Worm (Caenorhabditis elegans): ENCODE data around the gene H40L08.1.

The H40L08.1 gene

DNA sequence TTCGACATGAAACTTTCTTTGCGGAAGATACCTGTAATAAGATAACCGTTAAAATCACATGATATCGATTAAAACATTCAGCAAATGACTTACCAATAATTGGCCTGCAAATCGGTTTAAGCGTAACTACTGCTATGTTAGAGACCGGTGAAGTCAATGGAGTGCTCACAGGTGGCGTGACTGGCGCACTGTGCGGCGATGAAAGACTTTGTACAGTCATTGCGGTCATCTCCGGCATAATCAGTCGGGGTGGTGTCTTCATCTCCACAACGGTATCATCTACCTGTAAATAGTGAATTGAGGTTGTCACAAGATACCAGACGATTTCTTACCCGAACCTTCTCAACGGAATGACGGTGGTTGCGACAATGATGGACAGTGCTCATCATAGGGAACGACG lies 7.0 kb downstream of the H40L08.1 start:
- TF ChIP-seq unc-62 (GFP tag; optimal IDR thresholded peaks at IDR 0.05 in 1 of 2) (peak in 1 of 2 experiments; percentile 36), unc-62 (tag; optimal IDR thresholded peaks at IDR 0.05) (no peak), nhr-102 (tag; optimal IDR thresholded peaks at IDR 0.05) (peak; percentile 22), duxl-1 (tag; optimal IDR thresholded peaks at IDR 0.05; ENCODE audit: poor library complexity) (no peak), ama-1 (optimal IDR thresholded peaks at IDR 0.05) (peak; percentile 72), dmd-8 (GFP tag; IDR thresholded peaks at IDR 0.05) (0 out of 2 replicates have a peak, but pooled peaks have one; percentile 14)

DNA sequence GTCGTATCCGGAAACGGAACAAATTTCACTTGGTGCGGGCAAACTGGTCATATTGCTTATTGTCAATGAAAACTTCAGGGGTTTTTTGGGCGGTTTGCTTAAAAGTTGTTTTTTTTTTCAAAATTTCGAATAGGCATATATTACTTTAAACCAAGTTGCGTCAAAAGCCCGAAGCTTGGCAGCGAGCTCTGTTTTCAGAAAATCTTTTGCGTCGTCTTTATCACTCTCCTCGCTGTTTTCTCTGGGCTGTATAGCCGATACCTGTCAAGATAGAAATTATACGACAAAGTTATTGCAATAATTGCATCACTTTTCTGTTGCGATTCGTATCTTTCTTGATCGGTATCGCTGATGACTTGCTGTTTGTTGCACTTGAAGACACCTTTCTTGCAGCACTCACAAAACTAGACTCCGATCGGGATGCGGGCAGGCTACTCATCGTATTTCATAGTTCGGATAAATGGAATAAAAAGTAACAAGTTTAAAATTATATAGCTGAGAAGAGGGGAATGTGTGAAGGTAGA lies 7.8 kb downstream of the H40L08.1 start, which contains the start of the genes H40L08.3 and H40L08.9:
Gene H40L08.3 (minus strand): TSS at position 51 of the 524 bp plus-strand sequence.
Gene H40L08.9 (minus strand): TSS at position 439 of the 524 bp plus-strand sequence.
- TF ChIP-seq zfp-3 (GFP tag; conservative IDR thresholded peaks at IDR 0.05) (no peak), Y75B8A.6 (GFP tag; IDR thresholded peaks at IDR 0.05) (0 out of 2 replicates have a peak, but pooled peaks have one; percentile 4), snpc-4 (tag; optimal IDR thresholded peaks at IDR 0.05) (no peak), daf-16 (GFP tag; optimal IDR thresholded peaks at IDR 0.05) (no peak), daf-16 (tag; optimal IDR thresholded peaks at IDR 0.05) (no peak), egl-43 (GFP tag; IDR thresholded peaks at IDR 0.05) (no peak), php-3 (GFP tag; IDR thresholded peaks at IDR 0.05) (peak; percentile 46; the same call in 1 of the 2 replicates), unc-39 (tag; optimal IDR thresholded peaks at IDR 0.05) (no peak), skn-1 (tag; optimal IDR thresholded peaks at IDR 0.05) (no peak), set-16 (GFP tag; IDR thresholded peaks at IDR 0.05) (no peak), lin-39 (tag; optimal IDR thresholded peaks at IDR 0.05) (no peak), sdz-12 (GFP tag; optimal IDR thresholded peaks at IDR 0.05) (peak; percentile 57), nhr-6 (tag; optimal IDR thresholded peaks at IDR 0.05) (no peak), hlh-30 (tag; optimal IDR thresholded peaks at IDR 0.05; ENCODE audit: insufficient read depth) (no peak), ztf-7 (tag; optimal IDR thresholded peaks at IDR 0.05) (no peak), ceh-82 (tag; optimal IDR thresholded peaks at IDR 0.05) (no peak), Y105C5A.15 (GFP tag; IDR thresholded peaks at IDR 0.05) (no peak), mxl-3 (GFP tag; optimal IDR thresholded peaks at IDR 0.05) (no peak), ama-1 (optimal IDR thresholded peaks at IDR 0.05) (peak; percentile 98), rbr-2 (tag; optimal IDR thresholded peaks at IDR 0.05) (no peak), tra-1 (GFP tag; IDR thresholded peaks at IDR 0.05) (no peak), T26A8.4 (GFP tag; IDR thresholded peaks at IDR 0.05) (peak; percentile 72), nhr-41 (GFP tag; IDR thresholded peaks at IDR 0.05) (no peak), zip-2 (tag; optimal IDR thresholded peaks at IDR 0.05) (no peak), nhr-28 (tag; optimal IDR thresholded peaks at IDR 0.05) (peak; percentile 9), lsy-2 (tag; optimal IDR thresholded peaks at IDR 0.05) (no peak), ceh-20 (GFP tag; IDR thresholded peaks at IDR 0.05) (no peak), unc-62 (GFP tag; optimal IDR thresholded peaks at IDR 0.05 in 1 of 2) (peak in 1 of 2 experiments; percentile 97), unc-62 (tag; optimal IDR thresholded peaks at IDR 0.05) (no peak), Y5F2A.4 (GFP tag; optimal IDR thresholded peaks at IDR 0.05) (no peak), lim-7 (GFP tag; IDR thresholded peaks at IDR 0.05) (no peak), zfp-2 (tag; optimal IDR thresholded peaks at IDR 0.05) (no peak), dmd-8 (GFP tag; IDR thresholded peaks at IDR 0.05) (no peak), fkh-10 (GFP tag; optimal IDR thresholded peaks at IDR 0.05) (no peak), ztf-11 (tag; optimal IDR thresholded peaks at IDR 0.05) (no peak), mes-2 (tag; optimal IDR thresholded peaks at IDR 0.05; ENCODE audit: poor library complexity, severe bottlenecking) (no peak), lin-1 (GFP tag; IDR thresholded peaks at IDR 0.05) (no peak), hif-1 (tag; optimal IDR thresholded peaks at IDR 0.05) (no peak), fos-1 (tag; optimal IDR thresholded peaks at IDR 0.05) (no peak), cey-2 (tag; optimal IDR thresholded peaks at IDR 0.05; ENCODE audit: borderline replicate concordance, insufficient read depth) (no peak), unc-130 (GFP tag; optimal IDR thresholded peaks at IDR 0.05) (no peak), ZK546.5 (tag; optimal IDR thresholded peaks at IDR 0.05) (no peak), lin-38 (GFP tag; IDR thresholded peaks at IDR 0.05) (0 out of 2 replicates have a peak, but pooled peaks have one; percentile 5), nhr-25 (tag; optimal IDR thresholded peaks at IDR 0.05; ENCODE audit: borderline replicate concordance, insufficient read depth) (peak; percentile 56), lir-3 (tag; optimal IDR thresholded peaks at IDR 0.05) (no peak), daf-8 (GFP tag; IDR thresholded peaks at IDR 0.05) (no peak), F37D6.2 (tag; optimal IDR thresholded peaks at IDR 0.05) (no peak)

Measured in whole organism, L4 larva.